Worm (Caenorhabditis elegans): Measurements from ENCODE around the gene fem-3.

The fem-3 gene

DNA sequence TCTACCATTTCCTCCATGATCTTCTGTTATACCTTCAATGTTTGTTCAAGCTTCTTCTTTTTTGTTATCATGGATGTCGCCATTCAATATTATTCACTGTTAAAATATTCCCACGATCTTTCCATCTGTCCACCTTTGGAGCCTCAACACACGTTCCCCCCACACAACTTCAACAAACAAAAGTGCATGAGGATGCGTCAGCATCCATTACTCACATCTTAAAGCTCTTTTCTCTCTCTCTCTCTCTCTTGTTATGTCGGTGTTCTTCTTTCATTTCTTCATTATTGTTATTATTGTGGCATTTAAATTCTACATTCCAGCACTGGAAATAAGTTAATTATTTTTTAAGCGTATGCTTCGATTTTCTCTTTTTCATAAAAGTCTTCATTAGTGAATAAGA, 9.3 kb downstream of the fem-3 start:
- peak; percentile 53 for TF ChIP-seq pha-4 (tag; optimal IDR thresholded peaks at IDR 0.05)
- TF ChIP-seq ama-1 (optimal IDR thresholded peaks at IDR 0.05) = no peak

- TF ChIP-seq fkh-10 (GFP tag; optimal IDR thresholded peaks at IDR 0.05) = no peak
- peak; percentile 35 for TF ChIP-seq pha-4 (tag; optimal IDR thresholded peaks at IDR 0.05)
- TF ChIP-seq elt-2 (tag; optimal IDR thresholded peaks at IDR 0.05) = peak; percentile 66
Observed at ce11 chrIV:9116452-9116851, 11.7 kb downstream of the fem-3 start.

DNA sequence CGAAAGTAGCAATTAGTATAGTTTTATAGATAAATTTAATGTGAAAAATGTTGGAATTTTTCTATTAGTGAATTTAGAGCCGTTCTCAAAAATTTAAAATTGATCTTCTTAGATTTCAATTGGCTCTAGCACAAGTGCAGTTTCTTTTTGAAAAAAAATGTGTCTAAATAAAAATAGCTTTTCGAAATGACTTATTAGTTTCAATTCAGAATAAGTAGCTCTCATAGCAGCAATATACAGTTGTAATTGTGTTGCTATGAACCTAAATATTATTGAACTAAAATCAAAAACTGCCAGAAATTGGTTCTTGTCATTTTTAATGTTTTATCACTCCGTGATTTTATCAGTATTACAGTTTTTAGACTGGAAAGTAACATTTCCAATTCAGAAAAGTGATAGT, 12.9 kb downstream of the fem-3 start:
- no peak for TF ChIP-seq nhr-28 (tag; optimal IDR thresholded peaks at IDR 0.05)
- no peak for TF ChIP-seq tbx-2 (tag; optimal IDR thresholded peaks at IDR 0.05)
- no peak for TF ChIP-seq daf-12 (tag; optimal IDR thresholded peaks at IDR 0.05)
- TF ChIP-seq fos-1 (tag; optimal IDR thresholded peaks at IDR 0.05) = no peak
- no peak for TF ChIP-seq fkh-2 (tag; optimal IDR thresholded peaks at IDR 0.05)
- no peak for TF ChIP-seq pqm-1 (tag; optimal IDR thresholded peaks at IDR 0.05)
- TF ChIP-seq nhr-12 (tag; optimal IDR thresholded peaks at IDR 0.05) = no peak
- TF ChIP-seq ztf-4 (tag; optimal IDR thresholded peaks at IDR 0.05) = no peak
- TF ChIP-seq nhr-77 (tag; optimal IDR thresholded peaks at IDR 0.05) = no peak
- no peak for TF ChIP-seq elt-3 (tag; optimal IDR thresholded peaks at IDR 0.05)
- no peak for TF ChIP-seq unc-39 (tag; optimal IDR thresholded peaks at IDR 0.05)
- TF ChIP-seq nhr-76 (tag; optimal IDR thresholded peaks at IDR 0.05) = no peak
- no peak for TF ChIP-seq unc-62 (GFP tag; optimal IDR thresholded peaks at IDR 0.05)
- no peak for TF ChIP-seq snpc-4 (tag; optimal IDR thresholded peaks at IDR 0.05)
- no peak for TF ChIP-seq egl-5 (tag; optimal IDR thresholded peaks at IDR 0.05)
- no peak for TF ChIP-seq eor-1 (tag; optimal IDR thresholded peaks at IDR 0.05)
- no peak for TF ChIP-seq mdl-1 (tag; optimal IDR thresholded peaks at IDR 0.05)
- no peak for TF ChIP-seq ceh-16 (tag; optimal IDR thresholded peaks at IDR 0.05)
- no peak for TF ChIP-seq ztf-11 (tag; optimal IDR thresholded peaks at IDR 0.05)

DNA sequence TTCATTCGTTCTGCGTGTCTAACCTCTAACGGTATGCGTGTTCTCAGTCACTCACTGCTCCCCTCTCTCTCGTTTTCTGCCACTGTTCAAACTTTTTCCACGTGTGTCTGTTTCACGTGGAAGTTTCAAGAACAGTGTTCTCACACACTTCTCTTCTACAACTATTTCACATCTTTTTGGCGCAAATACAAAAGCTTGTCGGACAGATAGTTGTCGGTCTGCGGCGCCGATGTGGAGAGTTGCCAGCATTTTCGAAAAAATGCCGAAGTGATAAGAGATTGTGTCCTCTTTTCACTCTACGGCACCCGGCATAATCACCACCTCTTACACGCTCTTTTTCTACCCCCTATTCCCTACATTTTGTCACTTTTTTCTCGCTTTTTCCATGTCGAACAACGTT, 13.6 kb downstream of the fem-3 start:
- TF ChIP-seq lin-15B (tag; optimal IDR thresholded peaks at IDR 0.05) (no peak), tbx-2 (tag; optimal IDR thresholded peaks at IDR 0.05) (no peak), mml-1 (tag; optimal IDR thresholded peaks at IDR 0.05) (no peak), ceh-16 (tag; optimal IDR thresholded peaks at IDR 0.05) (no peak), pha-4 (tag; optimal IDR thresholded peaks at IDR 0.05) (peak; percentile 31), unc-62 (GFP tag; optimal IDR thresholded peaks at IDR 0.05) (no peak), pqm-1 (tag; optimal IDR thresholded peaks at IDR 0.05) (peak; percentile 14), sea-2 (GFP tag; optimal IDR thresholded peaks at IDR 0.05) (no peak), nhr-12 (tag; optimal IDR thresholded peaks at IDR 0.05) (no peak), lin-39 (tag; optimal IDR thresholded peaks at IDR 0.05) (no peak), zag-1 (tag; optimal IDR thresholded peaks at IDR 0.05) (no peak), snpc-4 (tag; optimal IDR thresholded peaks at IDR 0.05) (no peak), daf-12 (tag; optimal IDR thresholded peaks at IDR 0.05) (no peak), unc-39 (tag; optimal IDR thresholded peaks at IDR 0.05) (no peak), elt-1 (tag; optimal IDR thresholded peaks at IDR 0.05) (no peak), nhr-76 (tag; optimal IDR thresholded peaks at IDR 0.05) (no peak), hmg-11 (tag; optimal IDR thresholded peaks at IDR 0.05) (no peak), fkh-10 (GFP tag; optimal IDR thresholded peaks at IDR 0.05) (no peak), ceh-28 (tag; optimal IDR thresholded peaks at IDR 0.05) (no peak), nfya-1 (tag; optimal IDR thresholded peaks at IDR 0.05; ENCODE audit: insufficient read depth) (no peak), elt-2 (tag; optimal IDR thresholded peaks at IDR 0.05) (peak; percentile 79), nhr-25 (tag; optimal IDR thresholded peaks at IDR 0.05) (no peak), nhr-23 (tag; optimal IDR thresholded peaks at IDR 0.05) (no peak), ztf-4 (tag; optimal IDR thresholded peaks at IDR 0.05) (no peak), egl-5 (tag; optimal IDR thresholded peaks at IDR 0.05) (no peak), R02D3.7 (tag; optimal IDR thresholded peaks at IDR 0.05) (no peak), nhr-237 (tag; optimal IDR thresholded peaks at IDR 0.05) (no peak)

DNA sequence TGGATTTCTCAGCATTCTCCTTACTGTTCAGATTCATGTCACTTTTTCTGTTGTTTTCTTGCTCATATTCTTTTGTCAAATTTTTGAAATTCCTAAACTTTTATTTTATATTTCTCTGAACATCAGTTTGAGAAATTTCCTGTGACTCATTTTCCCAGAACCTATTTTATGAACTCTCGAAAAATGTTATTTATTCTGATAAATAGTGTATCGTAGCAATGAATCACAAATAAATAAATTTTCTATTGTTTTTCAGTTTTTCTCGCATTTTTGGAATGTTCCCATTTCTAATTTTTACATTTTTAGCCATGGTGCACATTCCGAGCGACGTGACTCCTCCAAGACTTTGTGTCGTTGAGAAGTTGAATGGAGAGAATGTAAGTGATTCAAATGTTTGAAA, 14.0 kb downstream of the fem-3 start, which contains the start of gene nrfl-1:
Gene nrfl-1, plus strand, starts transcription at position 301 of the 400 bp plus-strand sequence.
- TF ChIP-seq elt-1 (tag; optimal IDR thresholded peaks at IDR 0.05) (no peak), lsy-12 (tag; optimal IDR thresholded peaks at IDR 0.05) (no peak), unc-62 (GFP tag; optimal IDR thresholded peaks at IDR 0.05) (no peak), mdl-1 (tag; optimal IDR thresholded peaks at IDR 0.05) (no peak), fkh-2 (tag; optimal IDR thresholded peaks at IDR 0.05) (no peak), unc-39 (tag; optimal IDR thresholded peaks at IDR 0.05) (no peak), nhr-12 (tag; optimal IDR thresholded peaks at IDR 0.05) (no peak), lin-15B (tag; optimal IDR thresholded peaks at IDR 0.05) (no peak), nhr-11 (tag; optimal IDR thresholded peaks at IDR 0.05) (no peak), aly-2 (tag; optimal IDR thresholded peaks at IDR 0.05) (no peak), ZK546.5 (tag; optimal IDR thresholded peaks at IDR 0.05) (no peak), egl-5 (tag; optimal IDR thresholded peaks at IDR 0.05) (no peak), fos-1 (tag; optimal IDR thresholded peaks at IDR 0.05) (no peak), pqm-1 (tag; optimal IDR thresholded peaks at IDR 0.05) (no peak), daf-12 (tag; optimal IDR thresholded peaks at IDR 0.05) (no peak), ceh-16 (tag; optimal IDR thresholded peaks at IDR 0.05) (no peak), hmg-11 (tag; optimal IDR thresholded peaks at IDR 0.05) (no peak), nhr-43 (tag; optimal IDR thresholded peaks at IDR 0.05; ENCODE audit: poor library complexity, severe bottlenecking) (no peak), nfya-1 (tag; optimal IDR thresholded peaks at IDR 0.05; ENCODE audit: insufficient read depth) (no peak)

Data from whole organism, L3 larva.